Worm (Caenorhabditis elegans) whole organism, young adult: ENCODE results near the gene F36A4.3.

Source experiments
- F37B4.10 ChIP-seq: fragments of 200-800 bp; sonication (Bioruptor generic); IDR thresholded peaks from 2 replicates; pipeline ENCODE4 v1.3.6; 2022; ENCODE audit warnings: missing genetic modification characterization, missing compliant biosample characterization
- F49E8.2 ChIP-seq: sonication (generic microtip); optimal IDR thresholded peaks from 3 replicates; lab custom pipeline; 2017; ENCODE audit warnings: missing genetic modification characterization, mild to moderate bottlenecking, missing compliant biosample characterization, antibody characterized with exemption, moderate library complexity; ENCODE audit not compliant: insufficient read depth
- F57C9.4 ChIP-seq: sonication (generic microtip); optimal IDR thresholded peaks from 2 replicates; lab custom pipeline; 2017; ENCODE audit warnings: mild to moderate bottlenecking, missing genetic modification characterization, missing compliant biosample characterization
- aptf-2 ChIP-seq: fragments of 200-800 bp; sonication (Bioruptor generic); conservative IDR thresholded peaks from 2 replicates; pipeline ENCODE4 v1.3.6; 2022; ENCODE audit warnings: missing genetic modification reagents, missing genetic modification characterization, missing compliant biosample characterization
- dpl-1 ChIP-seq: fragments of 150-350 bp; optimal IDR thresholded peaks from 2 replicates; lab custom pipeline; 2014; ENCODE audit warnings: missing biosample characterization, missing genetic modification reagents, missing genetic modification characterization
- hlh-12 ChIP-seq: sonication (generic microtip); optimal IDR thresholded peaks from 2 replicates; lab custom pipeline; 2016; ENCODE audit warnings: missing genetic modification characterization, missing compliant biosample characterization
- hsf-1 ChIP-seq: fragments of 200-800 bp; sonication (Bioruptor generic); IDR thresholded peaks from 2 replicates; pipeline ENCODE4 v1.3.6; 2022; ENCODE audit warnings: missing genetic modification reagents, missing genetic modification characterization, missing compliant biosample characterization
- nhr-80 ChIP-seq: sonication (generic microtip); optimal IDR thresholded peaks from 2 replicates; lab custom pipeline; 2016; ENCODE audit warnings: missing genetic modification characterization, missing compliant biosample characterization
- snpc-4 ChIP-seq, 5 experiments: fragments of 150-350 bp in 1 of 5; sonication (generic microtip) in 4 of 5; optimal IDR thresholded peaks; 2 replicates each; lab custom pipeline; 2014 to 2018; ENCODE audit warnings: missing genetic modification characterization in 5 of 5, missing biosample characterization in 3 of 5, antibody characterized with exemption in 2 of 5, mild to moderate bottlenecking in 2 of 5, missing compliant biosample characterization in 2 of 5, missing genotype in 2 of 5, moderate library complexity in 2 of 5, missing genetic modification reagents in 1 of 5
- unc-130 ChIP-seq: sonication (generic microtip); optimal IDR thresholded peaks from 2 replicates; lab custom pipeline; 2016; ENCODE audit warnings: missing genetic modification reagents, missing genetic modification characterization, missing compliant biosample characterization
- unc-62 ChIP-seq: fragments of 150-350 bp; optimal IDR thresholded peaks from 2 replicates; lab custom pipeline; 2014; ENCODE audit warnings: missing biosample characterization, missing genetic modification reagents, missing genetic modification characterization

DNA sequence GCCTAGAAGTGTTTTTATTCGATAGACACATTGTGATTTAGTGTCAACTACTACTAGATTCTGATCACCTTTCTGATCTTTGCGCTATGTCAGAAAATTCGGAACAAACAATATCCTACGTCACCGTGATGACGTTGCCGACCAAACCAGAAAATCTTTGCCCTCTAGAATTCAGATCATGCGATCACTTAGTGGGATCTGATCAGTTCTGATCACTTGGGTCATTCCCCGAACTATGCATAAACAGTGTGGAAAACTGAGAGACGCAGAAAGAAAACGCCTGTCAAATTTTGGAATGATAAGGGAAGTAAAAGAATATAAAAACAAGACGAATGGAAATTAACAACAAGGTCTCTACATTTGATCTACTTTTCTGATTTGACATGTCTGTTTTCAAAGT lies 25.1 kb downstream of the F36A4.3 start, which contains the start of gene F15E6.3:
- TF ChIP-seq nhr-80 (tag; lab: Kevin White, UChicago) (peak; percentile 1), hlh-12 (no peak), F57C9.4 (no peak), F49E8.2 (tag; lab: Kevin White, UChicago) (no peak), hsf-1 (GFP tag; lab: Robert Waterston, UW) (no peak), dpl-1 (GFP tag; lab: Kevin White, UChicago) (no peak), unc-62 (GFP tag; lab: Kevin White, UChicago) (no peak), F37B4.10 (GFP tag; lab: Robert Waterston, UW) (no peak), unc-130 (GFP tag; lab: Kevin White, UChicago) (no peak), aptf-2 (GFP tag; lab: Robert Waterston, UW) (no peak), snpc-4 (GFP tag; optimal IDR thresholded peaks at IDR 0.05; lab: Kevin White, UChicago) (no peak), snpc-4 (tag; optimal IDR thresholded peaks at IDR 0.05; lab: Kevin White, UChicago) (no peak)
